Fruit fly (Drosophila melanogaster): ENCODE results near the gene CG7194.

DNA sequence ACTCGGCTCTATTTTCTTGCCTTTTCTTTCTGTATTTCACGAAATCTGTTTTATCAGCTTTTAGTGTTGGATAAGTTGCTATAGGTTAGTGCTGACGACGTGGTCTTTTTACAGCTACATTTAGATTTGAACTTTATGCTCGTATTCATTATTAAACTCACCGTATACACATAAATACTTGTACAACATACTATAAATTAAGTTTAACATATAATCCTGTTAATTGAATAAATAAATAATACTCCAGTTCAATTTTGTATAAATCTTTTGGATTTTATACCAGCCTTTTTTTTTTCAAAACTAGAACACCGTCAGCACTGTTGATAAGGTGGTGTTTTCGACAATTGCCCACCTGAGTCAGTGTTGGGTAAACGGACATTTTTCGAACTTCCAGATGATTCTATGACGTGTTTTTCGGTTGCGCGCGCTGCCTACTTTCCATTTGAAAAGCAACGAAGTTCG is 5.1 kb upstream of the CG7194 start, which contains the start of gene BI-1:
- TF ChIP-seq CG4496 (GFP tag; IDR thresholded peaks at IDR 0.05) (no peak), Snoo (tag; optimal IDR thresholded peaks at IDR 0.05) (peak; percentile 62), EcR (GFP tag; optimal IDR thresholded peaks at IDR 0.05) (no peak), fd96Ca (GFP tag; IDR thresholded peaks at IDR 0.05) (no peak), CG8301 (tag; optimal IDR thresholded peaks at IDR 0.05) (no peak), CG32121 (GFP tag; IDR thresholded peaks at IDR 0.05) (no peak), CG14655 (GFP tag; optimal IDR thresholded peaks at IDR 0.05) (no peak), D1 (tag; optimal IDR thresholded peaks at IDR 0.05) (no peak), CG15710 (tag; optimal IDR thresholded peaks at IDR 0.05) (peak; percentile 69), CG17806 (tag; optimal IDR thresholded peaks at IDR 0.05) (peak; percentile 33), rn (GFP tag; IDR thresholded peaks at IDR 0.05) (no peak), CG34367 (tag; optimal IDR thresholded peaks at IDR 0.05) (peak; percentile 21), CG13204 (GFP tag; optimal IDR thresholded peaks at IDR 0.05) (no peak), Pif1A (GFP tag; optimal IDR thresholded peaks at IDR 0.05) (no peak)

Data from whole organism, pupa.